Worm (Caenorhabditis elegans) whole organism, L1 larva: ENCODE results near the gene neg-1.

Experiments
- C04F5.9 ChIP-seq: sonication (generic microtip); optimal IDR thresholded peaks from 2 replicates; lab custom pipeline; 2016; ENCODE audit warnings: missing genetic modification characterization, missing compliant biosample characterization
- C16A3.4 ChIP-seq: fragments of 150-350 bp; optimal IDR thresholded peaks from 2 replicates; lab custom pipeline; 2014; ENCODE audit warnings: missing biosample characterization, missing genetic modification characterization
- C34B4.2 ChIP-seq: sonication (generic microtip); optimal IDR thresholded peaks from 2 replicates; lab custom pipeline; 2017; ENCODE audit warnings: mild to moderate bottlenecking, missing genetic modification characterization, missing compliant biosample characterization
- blmp-1 ChIP-seq: fragments of 150-350 bp; optimal IDR thresholded peaks from 2 replicates; lab custom pipeline; 2014; ENCODE audit warnings: missing biosample characterization, missing genetic modification characterization
- ceh-8 ChIP-seq: fragments of 200-800 bp; sonication (Bioruptor generic); optimal IDR thresholded peaks from 2 replicates; lab custom pipeline; 2018; ENCODE audit warnings: mild to moderate bottlenecking, missing genetic modification characterization, moderate library complexity, missing compliant biosample characterization
- ceh-82 ChIP-seq, 3 experiments: fragments of 150-350 bp in 1 of 3; sonication (generic microtip) in 2 of 3; optimal IDR thresholded peaks; 2 replicates each; lab custom pipeline; 2014 to 2017; ENCODE audit warnings: missing biosample characterization in 3 of 3, missing genetic modification characterization in 3 of 3
- ceh-88 ChIP-seq: fragments of 200-800 bp; sonication (Bioruptor generic); IDR thresholded peaks from 2 replicates; pipeline ENCODE4 v1.3.6; 2022; ENCODE audit warnings: missing genetic modification characterization, missing compliant biosample characterization
- ceh-90 ChIP-seq: sonication (generic microtip); optimal IDR thresholded peaks from 2 replicates; lab custom pipeline; 2016; ENCODE audit warnings: missing genetic modification characterization, missing compliant biosample characterization
- dsc-1 ChIP-seq: sonication (generic microtip); optimal IDR thresholded peaks from 2 replicates; lab custom pipeline; 2016; ENCODE audit warnings: mild to moderate bottlenecking, missing genetic modification characterization, missing compliant biosample characterization
- efl-1 ChIP-seq, 4 experiments: fragments of 150-350 bp; optimal IDR thresholded peaks in 3 of 4; peaks in 1 of 4; 1 replicate in 1 of 4; 2 replicates in 3 of 4; lab custom pipeline; 2014; ENCODE audit warnings: missing biosample characterization in 2 of 4, missing genetic modification characterization in 2 of 4, missing genetic modification reagents in 2 of 4
- egl-13 ChIP-seq: sonication (generic microtip); optimal IDR thresholded peaks from 2 replicates; lab custom pipeline; 2016; ENCODE audit warnings: missing genotype, missing genetic modification reagents, missing genetic modification characterization, missing compliant biosample characterization
- elt-3 ChIP-seq, 6 experiments: fragments of 150-350 bp in 1 of 6; sonication (generic microtip); optimal IDR thresholded peaks; 2 replicates each; lab custom pipeline; 2017 to 2018; ENCODE audit warnings: missing biosample characterization in 6 of 6, missing genetic modification characterization in 6 of 6, inconsistent platforms in 1 of 6
- fkh-4 ChIP-seq: sonication (generic microtip); optimal IDR thresholded peaks from 2 replicates; lab custom pipeline; 2016; ENCODE audit warnings: missing compliant biosample characterization, missing genetic modification characterization, borderline replicate concordance
- fkh-8 ChIP-seq: sonication (generic microtip); optimal IDR thresholded peaks from 2 replicates; lab custom pipeline; 2016; ENCODE audit warnings: mild to moderate bottlenecking, missing genetic modification characterization, missing compliant biosample characterization
- hlh-17 ChIP-seq: fragments of 200-800 bp; sonication (Bioruptor generic); optimal IDR thresholded peaks from 2 replicates; lab custom pipeline; 2018; ENCODE audit warnings: missing genetic modification characterization, mild to moderate bottlenecking, missing compliant biosample characterization, moderate library complexity, borderline replicate concordance
- hlh-4 ChIP-seq: sonication (generic microtip); optimal IDR thresholded peaks from 2 replicates; lab custom pipeline; 2016; ENCODE audit warnings: mild to moderate bottlenecking, missing genetic modification characterization, missing compliant biosample characterization
- irx-1 ChIP-seq: sonication (generic microtip); optimal IDR thresholded peaks from 2 replicates; lab custom pipeline; 2016; ENCODE audit warnings: missing genetic modification characterization, missing compliant biosample characterization
- jun-1 ChIP-seq: fragments of 150-350 bp; optimal IDR thresholded peaks from 2 replicates; lab custom pipeline; 2014; ENCODE audit warnings: missing biosample characterization, missing genetic modification reagents, missing genetic modification characterization
- lin-15B ChIP-seq: fragments of 150-350 bp; sonication (generic microtip); optimal IDR thresholded peaks from 3 replicates; lab custom pipeline; 2014; ENCODE audit warnings: missing biosample characterization, missing genetic modification characterization
- lin-39 ChIP-seq: fragments of 150-350 bp; optimal IDR thresholded peaks from 2 replicates; lab custom pipeline; 2014; ENCODE audit warnings: missing biosample characterization, missing genetic modification reagents, missing genetic modification characterization
- lsy-2 ChIP-seq, 2 experiments: fragments of 150-350 bp; optimal IDR thresholded peaks; 2 replicates each; lab custom pipeline; 2014; ENCODE audit warnings: missing biosample characterization in 2 of 2, missing genetic modification characterization in 2 of 2
- mab-9 ChIP-seq: fragments of 200-800 bp; sonication (Bioruptor generic); IDR thresholded peaks from 2 replicates; pipeline ENCODE4 v1.3.6; 2022; ENCODE audit warnings: missing genetic modification reagents, missing genetic modification characterization, missing compliant biosample characterization
- mdl-1 ChIP-seq, 2 experiments: fragments of 150-350 bp; optimal IDR thresholded peaks; 2 replicates each; lab custom pipeline; 2014 to 2017; ENCODE audit warnings: missing biosample characterization in 2 of 2, missing genetic modification characterization in 2 of 2, inconsistent platforms in 1 of 2
- mef-2 ChIP-seq: fragments of 150-350 bp; optimal IDR thresholded peaks from 2 replicates; lab custom pipeline; 2014; ENCODE audit warnings: missing biosample characterization, missing genetic modification characterization
- mep-1 ChIP-seq: fragments of 150-350 bp; optimal IDR thresholded peaks from 2 replicates; lab custom pipeline; 2014; ENCODE audit warnings: missing biosample characterization, missing genetic modification characterization
- nhr-11 ChIP-seq: fragments of 150-350 bp; optimal IDR thresholded peaks from 2 replicates; lab custom pipeline; 2014; ENCODE audit warnings: missing biosample characterization, missing genetic modification characterization
- nhr-19 ChIP-seq: fragments of 200-800 bp; sonication (Bioruptor generic); conservative IDR thresholded peaks from 2 replicates; pipeline ENCODE4 v1.3.6; 2022; ENCODE audit warnings: missing genetic modification characterization, missing compliant biosample characterization
- nhr-20 ChIP-seq: sonication (generic microtip); optimal IDR thresholded peaks from 2 replicates; lab custom pipeline; 2016; ENCODE audit warnings: mild to moderate bottlenecking, missing genetic modification characterization, missing compliant biosample characterization
- nhr-71 ChIP-seq: sonication (generic microtip); optimal IDR thresholded peaks from 2 replicates; lab custom pipeline; 2016; ENCODE audit warnings: mild to moderate bottlenecking, missing genetic modification characterization, moderate library complexity, missing compliant biosample characterization
- nhr-77 ChIP-seq: fragments of 150-350 bp; optimal IDR thresholded peaks from 2 replicates; lab custom pipeline; 2014; ENCODE audit warnings: missing biosample characterization, missing genetic modification characterization
- nhr-84 ChIP-seq: sonication (generic microtip); optimal IDR thresholded peaks from 2 replicates; lab custom pipeline; 2017; ENCODE audit warnings: missing biosample characterization, missing genetic modification characterization
- nhr-85 ChIP-seq: sonication (generic microtip); peaks from one replicate; lab custom pipeline; 2016; ENCODE audit warnings: missing genetic modification characterization, inconsistent platforms, missing compliant biosample characterization
- nhr-90 ChIP-seq: sonication (generic microtip); optimal IDR thresholded peaks from 2 replicates; lab custom pipeline; 2016; ENCODE audit warnings: mild to moderate bottlenecking, missing genetic modification characterization, missing compliant biosample characterization; ENCODE audit not compliant: poor library complexity
- pag-3 ChIP-seq: sonication (generic microtip); optimal IDR thresholded peaks from 2 replicates; lab custom pipeline; 2017; ENCODE audit warnings: missing genetic modification characterization, mild to moderate bottlenecking, missing compliant biosample characterization, antibody characterized with exemption, borderline replicate concordance; ENCODE audit not compliant: insufficient read depth
- pqm-1 ChIP-seq: sonication (generic microtip); optimal IDR thresholded peaks from 3 replicates; lab custom pipeline; 2017; ENCODE audit warnings: missing biosample characterization, missing genetic modification characterization
- rnt-1 ChIP-seq: sonication (generic microtip); optimal IDR thresholded peaks from 2 replicates; lab custom pipeline; 2016; ENCODE audit warnings: mild to moderate bottlenecking, missing genetic modification characterization, moderate library complexity, missing compliant biosample characterization
- skn-1 ChIP-seq: fragments of 150-350 bp; optimal IDR thresholded peaks from 2 replicates; lab custom pipeline; 2014; ENCODE audit warnings: missing biosample characterization, missing genetic modification characterization
- snpc-4 ChIP-seq: fragments of 150-350 bp; optimal IDR thresholded peaks from 2 replicates; lab custom pipeline; 2014; ENCODE audit warnings: missing biosample characterization, missing genetic modification characterization
- sox-4 ChIP-seq: sonication (generic microtip); optimal IDR thresholded peaks from 2 replicates; lab custom pipeline; 2016; ENCODE audit warnings: missing genetic modification characterization, missing compliant biosample characterization
- sptf-1 ChIP-seq: fragments of 150-350 bp; optimal IDR thresholded peaks from 2 replicates; lab custom pipeline; 2014; ENCODE audit warnings: missing biosample characterization, missing genetic modification characterization
- swsn-7 ChIP-seq: sonication (generic microtip); optimal IDR thresholded peaks from 2 replicates; lab custom pipeline; 2016; ENCODE audit warnings: missing genetic modification characterization, missing compliant biosample characterization
- tlp-1 ChIP-seq: fragments of 150-350 bp; optimal IDR thresholded peaks from 2 replicates; lab custom pipeline; 2014; ENCODE audit warnings: missing biosample characterization, missing genetic modification characterization
- unc-130 ChIP-seq: fragments of 150-350 bp; optimal IDR thresholded peaks from 2 replicates; lab custom pipeline; 2017; ENCODE audit warnings: missing biosample characterization, missing genetic modification characterization, inconsistent platforms
- unc-62 ChIP-seq: fragments of 150-350 bp; optimal IDR thresholded peaks from 2 replicates; lab custom pipeline; 2014; ENCODE audit warnings: missing biosample characterization, missing genetic modification reagents, missing genetic modification characterization
- unc-86 ChIP-seq: sonication (generic microtip); optimal IDR thresholded peaks from 2 replicates; lab custom pipeline; 2016; ENCODE audit warnings: missing genetic modification characterization, missing compliant biosample characterization
- vab-15 ChIP-seq: sonication (generic microtip); optimal IDR thresholded peaks from 2 replicates; lab custom pipeline; 2017; ENCODE audit warnings: missing genotype, mild to moderate bottlenecking, missing genetic modification characterization, missing compliant biosample characterization
- zip-4 ChIP-seq: fragments of 200-800 bp; sonication (Bioruptor generic); optimal IDR thresholded peaks from 2 replicates; lab custom pipeline; 2018; ENCODE audit warnings: mild to moderate bottlenecking, missing genetic modification characterization, moderate library complexity, missing compliant biosample characterization

neg-1 gene

ce11 chrV:4373656-4374055 lies 1.0 kb downstream of the neg-1 start:
- TF ChIP-seq jun-1 (tag; lab: Kevin White, UChicago) (no peak), nhr-84 (tag; lab: Kevin White, UChicago) (no peak), C04F5.9 (tag; lab: Kevin White, UChicago) (no peak), elt-3 (tag; optimal IDR thresholded peaks at IDR 0.05; lab: Kevin White, UChicago) (no peak), swsn-7 (tag; lab: Kevin White, UChicago) (no peak), unc-130 (tag; lab: Kevin White, UChicago) (no peak), pag-3 (no peak), nhr-19 (GFP tag; lab: Robert Waterston, UW) (no peak), snpc-4 (no peak), ceh-90 (tag; lab: Kevin White, UChicago) (no peak), nhr-85 (tag; lab: Kevin White, UChicago) (no peak), sox-4 (tag; lab: Kevin White, UChicago) (no peak)

- no peak for TF ChIP-seq efl-1 (optimal IDR thresholded peaks at IDR 0.05; lab: Kevin White, UChicago)
- TF ChIP-seq efl-1 (GFP tag; optimal IDR thresholded peaks at IDR 0.05 in 1 of 2; lab: Kevin White, UChicago): peak in 1 of 2 experiments; percentile 89
- no peak for TF ChIP-seq irx-1 (tag; lab: Kevin White, UChicago)
These were observed 1.7 kb downstream of the neg-1 start for ce11 chrV:4372986-4373385.

- TF ChIP-seq lin-15B (tag; lab: Kevin White, UChicago): peak; percentile 57
- no peak for TF ChIP-seq hlh-17 (GFP tag; lab: Kevin White, UChicago)
- peak; percentile 33 for TF ChIP-seq jun-1 (tag; lab: Kevin White, UChicago)
- peak; percentile 33 to 71 (median 45) for TF ChIP-seq ceh-82 (tag; optimal IDR thresholded peaks at IDR 0.05; lab: Kevin White, UChicago)
- no peak for TF ChIP-seq tlp-1 (tag; lab: Kevin White, UChicago)
- TF ChIP-seq ceh-90 (tag; lab: Kevin White, UChicago): no peak
- TF ChIP-seq fkh-8 (tag; lab: Kevin White, UChicago): peak; percentile 1
- TF ChIP-seq nhr-90: peak; percentile 78
- peak; percentile 81 for TF ChIP-seq nhr-71 (tag; lab: Kevin White, UChicago)
- peak; percentile 70 for TF ChIP-seq nhr-19 (GFP tag; lab: Robert Waterston, UW)
- peak; percentile 55 for TF ChIP-seq C16A3.4 (tag; lab: Kevin White, UChicago)
- no peak for TF ChIP-seq hlh-4
- peak; percentile 38 for TF ChIP-seq ceh-8 (GFP tag; lab: Kevin White, UChicago)
- no peak for TF ChIP-seq fkh-4 (tag; lab: Kevin White, UChicago)
- no peak for TF ChIP-seq nhr-77 (tag; lab: Kevin White, UChicago)
- TF ChIP-seq swsn-7 (tag; lab: Kevin White, UChicago): peak; percentile 77
- peak; percentile 74 for TF ChIP-seq mep-1 (tag; lab: Kevin White, UChicago)
- TF ChIP-seq mab-9 (GFP tag; lab: Robert Waterston, UW): no peak
- TF ChIP-seq vab-15 (tag; lab: Kevin White, UChicago): no peak
- TF ChIP-seq pqm-1 (tag; lab: Kevin White, UChicago): no peak
- no peak for TF ChIP-seq mef-2 (tag; lab: Kevin White, UChicago)
- peak; percentile 74 for TF ChIP-seq rnt-1
- TF ChIP-seq mdl-1 (tag; optimal IDR thresholded peaks at IDR 0.05; lab: Kevin White, UChicago): peak in 1 of 2 experiments; percentile 30
- TF ChIP-seq lsy-2 (tag; optimal IDR thresholded peaks at IDR 0.05; lab: Kevin White, UChicago): peak; percentile 75 to 78
- peak; percentile 69 for TF ChIP-seq nhr-20 (tag; lab: Kevin White, UChicago)
- TF ChIP-seq C34B4.2: no peak
- TF ChIP-seq lin-39: peak; percentile 69
- peak; percentile 22 for TF ChIP-seq egl-13 (tag; lab: Kevin White, UChicago)
- no peak for TF ChIP-seq unc-62 (GFP tag; lab: Kevin White, UChicago)
- TF ChIP-seq elt-3 (tag; optimal IDR thresholded peaks at IDR 0.05; lab: Kevin White, UChicago): peak in 2 of 6 experiments; percentile 7 to 54
- peak; percentile 33 for TF ChIP-seq blmp-1 (tag; lab: Kevin White, UChicago)
- peak; percentile 59 for TF ChIP-seq irx-1 (tag; lab: Kevin White, UChicago)
- TF ChIP-seq dsc-1 (tag; lab: Kevin White, UChicago): peak; percentile 57
- no peak for TF ChIP-seq sptf-1
- TF ChIP-seq nhr-11 (tag; lab: Kevin White, UChicago): no peak
- TF ChIP-seq skn-1 (tag; lab: Kevin White, UChicago): peak; percentile 54
- TF ChIP-seq ceh-88: no peak
- peak; percentile 82 for TF ChIP-seq nhr-85 (tag; lab: Kevin White, UChicago)
- peak; percentile 21 for TF ChIP-seq zip-4 (GFP tag; lab: Kevin White, UChicago)
- TF ChIP-seq unc-86 (tag; lab: Kevin White, UChicago): peak; percentile 67
These were observed 3.3 kb downstream of the neg-1 start, which contains the start of the genes gmpr-1 and fipp-1 for ce11 chrV:4371309-4371933. Gene gmpr-1 (minus strand): TSS chrV:4371383. Gene fipp-1 (plus strand): TSS chrV:4371807.
